Fruit fly (Drosophila melanogaster) whole organism, embryonic: ENCODE measurements around the gene CG32313.

Experiments
- Adf1 ChIP-seq: fragments of 200-800 bp; sonication (Bioruptor generic); IDR thresholded peaks from 2 replicates; pipeline ENCODE4 v1.3.6; 2022; ENCODE audit warnings: missing biosample characterization, missing genetic modification characterization
- Atf3 ChIP-seq: fragments of 200-800 bp; sonication (Bioruptor generic); optimal IDR thresholded peaks from 3 replicates; lab custom pipeline; 2016; ENCODE audit warnings: missing biosample characterization, missing genetic modification characterization
- CG10209 ChIP-seq: fragments of 200-800 bp; sonication (Bioruptor generic); optimal IDR thresholded peaks from 3 replicates; lab custom pipeline; 2017; ENCODE audit warnings: missing biosample characterization, mild to moderate bottlenecking, missing genetic modification characterization, missing genetic modification reagents
- CG1024 ChIP-seq: fragments of 200-800 bp; sonication (Bioruptor generic); IDR thresholded peaks from 2 replicates; pipeline ENCODE4 v1.3.6; 2022; ENCODE audit warnings: missing biosample characterization, missing genetic modification characterization
- CG10462 ChIP-seq: fragments of 200-800 bp; sonication (Bioruptor generic); optimal IDR thresholded peaks from 2 replicates; lab custom pipeline; 2016; ENCODE audit warnings: missing biosample characterization, missing genetic modification characterization
- CG11695 ChIP-seq: fragments of 200-800 bp; sonication (Bioruptor generic); IDR thresholded peaks from 3 replicates; pipeline ENCODE4 v1.3.6; 2022; ENCODE audit warnings: missing biosample characterization, missing genetic modification characterization
- CG12391 ChIP-seq: fragments of 200-800 bp; sonication (Bioruptor generic); optimal IDR thresholded peaks from 3 replicates; lab custom pipeline; 2018; ENCODE audit warnings: missing biosample characterization, mild to moderate bottlenecking, missing genetic modification characterization, moderate library complexity
- CG14667 ChIP-seq: fragments of 200-800 bp; sonication (Bioruptor generic); IDR thresholded peaks from 2 replicates; pipeline ENCODE4 v1.3.6; 2022; ENCODE audit warnings: missing biosample characterization, missing genetic modification characterization
- CG15601 ChIP-seq: fragments of 200-800 bp; sonication (Bioruptor generic); optimal IDR thresholded peaks from 3 replicates; lab custom pipeline; 2019; ENCODE audit warnings: missing biosample characterization, mild to moderate bottlenecking, missing genetic modification characterization, moderate library complexity
- CG3065 ChIP-seq: fragments of 200-800 bp; sonication (Bioruptor generic); optimal IDR thresholded peaks from 2 replicates; lab custom pipeline; 2016; ENCODE audit warnings: missing biosample characterization, missing genetic modification characterization
- CG31388 ChIP-seq: fragments of 200-800 bp; sonication (Bioruptor generic); optimal IDR thresholded peaks from 2 replicates; lab custom pipeline; 2016; ENCODE audit warnings: missing biosample characterization, missing genetic modification characterization
- CG32772 ChIP-seq: fragments of 200-800 bp; sonication (Bioruptor generic); IDR thresholded peaks from 2 replicates; pipeline ENCODE4 v1.3.6; 2022; ENCODE audit warnings: missing biosample characterization, missing genetic modification characterization
- CG33557 ChIP-seq: fragments of 200-800 bp; sonication (Bioruptor generic); optimal IDR thresholded peaks from 2 replicates; lab custom pipeline; 2019; ENCODE audit warnings: missing biosample characterization, mild to moderate bottlenecking, missing genetic modification characterization, moderate library complexity
- CG42726 ChIP-seq: fragments of 200-800 bp; sonication (Bioruptor generic); IDR thresholded peaks from 2 replicates; pipeline ENCODE4 v1.3.6; 2022; ENCODE audit warnings: missing biosample characterization, missing genetic modification characterization; ENCODE audit not compliant: partially characterized antibody
- CG4328 ChIP-seq: fragments of 200-800 bp; sonication (Bioruptor generic); optimal IDR thresholded peaks from 3 replicates; lab custom pipeline; 2017; ENCODE audit warnings: missing biosample characterization, missing genetic modification reagents, missing genetic modification characterization
- CG8281 ChIP-seq: fragments of 200-800 bp; sonication (Bioruptor generic); optimal IDR thresholded peaks from 2 replicates; lab custom pipeline; 2018; ENCODE audit warnings: missing biosample characterization, mild to moderate bottlenecking, missing genetic modification characterization, moderate library complexity
- CG9817 ChIP-seq: fragments of 200-800 bp; sonication (Bioruptor generic); optimal IDR thresholded peaks from 2 replicates; lab custom pipeline; 2018; ENCODE audit warnings: missing biosample characterization, mild to moderate bottlenecking, missing genetic modification characterization, moderate library complexity
- CoRest ChIP-seq: fragments of 200-800 bp; sonication (Bioruptor generic); optimal IDR thresholded peaks from 3 replicates; lab custom pipeline; 2018; ENCODE audit warnings: missing biosample characterization, mild to moderate bottlenecking, missing genetic modification characterization, moderate library complexity
- D19B ChIP-seq: fragments of 200-800 bp; sonication (Bioruptor generic); optimal IDR thresholded peaks from 2 replicates; lab custom pipeline; 2017; ENCODE audit warnings: missing biosample characterization, mild to moderate bottlenecking, missing genetic modification characterization
- Dbx ChIP-seq: fragments of 200-800 bp; sonication (Bioruptor generic); IDR thresholded peaks from 3 replicates; pipeline ENCODE4 v1.3.6; 2022; ENCODE audit warnings: missing biosample characterization, missing genetic modification characterization
- Gug ChIP-seq: fragments of 200-800 bp; sonication (Bioruptor generic); IDR thresholded peaks from 4 replicates; pipeline ENCODE4 v1.3.6; 2022; ENCODE audit warnings: missing biosample characterization, missing genetic modification characterization
- Hmr ChIP-seq: fragments of 200-800 bp; sonication (Bioruptor generic); optimal IDR thresholded peaks from 3 replicates; lab custom pipeline; 2017; ENCODE audit warnings: mild to moderate bottlenecking, missing biosample characterization, missing genetic modification reagents, missing genetic modification characterization
- Hr3 ChIP-seq: fragments of 200-800 bp; sonication (Bioruptor generic); optimal IDR thresholded peaks from 3 replicates; lab custom pipeline; 2016; ENCODE audit warnings: missing biosample characterization, missing genetic modification characterization
- MBD-R2 ChIP-seq: fragments of 200-800 bp; sonication (Bioruptor generic); IDR thresholded peaks from 2 replicates; pipeline ENCODE4 v1.3.6; 2022; ENCODE audit warnings: missing biosample characterization, missing genetic modification characterization
- Mrtf ChIP-seq: fragments of 200-800 bp; sonication (Bioruptor generic); IDR thresholded peaks from 3 replicates; pipeline ENCODE4 v1.3.6; 2022; ENCODE audit warnings: missing biosample characterization, missing genetic modification characterization
- Oaz ChIP-seq: fragments of 200-800 bp; sonication (Bioruptor generic); IDR thresholded peaks from 2 replicates; pipeline ENCODE4 v1.3.6; 2022; ENCODE audit warnings: missing biosample characterization, missing genetic modification characterization
- PHDP ChIP-seq: fragments of 200-800 bp; sonication (Bioruptor generic); optimal IDR thresholded peaks from 3 replicates; lab custom pipeline; 2018; ENCODE audit warnings: missing biosample characterization, mild to moderate bottlenecking, missing genetic modification characterization, moderate library complexity
- Ravus ChIP-seq: fragments of 200-800 bp; sonication (Bioruptor generic); IDR thresholded peaks from 2 replicates; pipeline ENCODE4 v1.3.6; 2022; ENCODE audit warnings: missing biosample characterization, missing genetic modification characterization
- Rfx ChIP-seq: fragments of 200-800 bp; sonication (Bioruptor generic); IDR thresholded peaks from 2 replicates; pipeline ENCODE4 v1.3.6; 2022; ENCODE audit warnings: missing biosample characterization, missing genetic modification characterization
- Sin3A ChIP-seq: fragments of >200 bp; optimal IDR thresholded peaks from 2 replicates; lab custom pipeline; 2018
- Six4 ChIP-seq: fragments of 200-800 bp; sonication (Bioruptor generic); optimal IDR thresholded peaks from 2 replicates; lab custom pipeline; 2016; ENCODE audit warnings: missing biosample characterization, missing genetic modification characterization
- amos ChIP-seq: fragments of 200-800 bp; sonication (Bioruptor generic); IDR thresholded peaks from 2 replicates; pipeline ENCODE4 v1.3.6; 2022; ENCODE audit warnings: missing biosample characterization, missing genetic modification characterization; ENCODE audit not compliant: partially characterized antibody
- bigmax ChIP-seq: fragments of 200-800 bp; sonication (Bioruptor generic); optimal IDR thresholded peaks from 2 replicates; lab custom pipeline; 2018; ENCODE audit warnings: missing biosample characterization, mild to moderate bottlenecking, missing genetic modification characterization
- cas ChIP-seq: fragments of 200-800 bp; sonication (Bioruptor generic); IDR thresholded peaks from 2 replicates; pipeline ENCODE4 v1.3.6; 2022; ENCODE audit warnings: missing biosample characterization, missing genetic modification characterization
- chinmo ChIP-seq: fragments of 200-800 bp; sonication (Bioruptor generic); IDR thresholded peaks from 4 replicates; pipeline ENCODE4 v1.3.6; 2022; ENCODE audit warnings: missing biosample characterization, missing genetic modification characterization; ENCODE audit not compliant: partially characterized antibody
- gce ChIP-seq: fragments of 200-800 bp; sonication (Bioruptor generic); IDR thresholded peaks from 3 replicates; pipeline ENCODE4 v1.3.6; 2022; ENCODE audit warnings: missing biosample characterization, missing genetic modification characterization
- grau ChIP-seq: fragments of 200-800 bp; optimal IDR thresholded peaks from 3 replicates; lab custom pipeline; 2019; ENCODE audit warnings: missing biosample characterization, mild to moderate bottlenecking, missing genetic modification characterization, moderate library complexity
- gsb-n ChIP-seq: fragments of 200-800 bp; sonication (Bioruptor generic); optimal IDR thresholded peaks from 3 replicates; lab custom pipeline; 2018; ENCODE audit warnings: missing biosample characterization, mild to moderate bottlenecking, missing genetic modification characterization
- her ChIP-seq: fragments of 200-800 bp; sonication (Bioruptor generic); optimal IDR thresholded peaks from 2 replicates; lab custom pipeline; 2016; ENCODE audit warnings: missing biosample characterization, missing genetic modification characterization
- insv ChIP-seq, 2 experiments: fragments of 200-800 bp; sonication (Bioruptor generic); optimal IDR thresholded peaks; 3 replicates each; lab custom pipeline; 2016 to 2018; ENCODE audit warnings: missing biosample characterization in 2 of 2, missing genetic modification characterization in 2 of 2
- jumu ChIP-seq: fragments of 200-800 bp; sonication (Bioruptor generic); optimal IDR thresholded peaks from 3 replicates; lab custom pipeline; 2016; ENCODE audit warnings: missing biosample characterization, missing genetic modification characterization
- lbe ChIP-seq: fragments of 200-800 bp; sonication (Bioruptor generic); optimal IDR thresholded peaks from 2 replicates; lab custom pipeline; 2016; ENCODE audit warnings: missing biosample characterization, mild to moderate bottlenecking, missing genetic modification characterization
- oc ChIP-seq: fragments of 200-800 bp; sonication (Bioruptor generic); optimal IDR thresholded peaks from 2 replicates; lab custom pipeline; 2018; ENCODE audit warnings: missing biosample characterization, mild to moderate bottlenecking, missing genetic modification characterization, moderate library complexity
- pfk ChIP-seq: fragments of 200-800 bp; sonication (Bioruptor generic); optimal IDR thresholded peaks from 2 replicates; lab custom pipeline; 2018; ENCODE audit warnings: missing biosample characterization, mild to moderate bottlenecking, missing genetic modification characterization, moderate library complexity
- row ChIP-seq: fragments of 200-800 bp; sonication (Bioruptor generic); IDR thresholded peaks from 3 replicates; pipeline ENCODE4 v1.3.6; 2022; ENCODE audit warnings: missing biosample characterization, missing genetic modification characterization
- run ChIP-seq: fragments of 200-800 bp; sonication (Bioruptor generic); optimal IDR thresholded peaks from 3 replicates; lab custom pipeline; 2018; ENCODE audit warnings: missing biosample characterization, mild to moderate bottlenecking, missing genetic modification characterization
- sisA ChIP-seq: fragments of 200-800 bp; sonication (Bioruptor generic); IDR thresholded peaks from 2 replicates; pipeline ENCODE4 v1.3.6; 2022; ENCODE audit warnings: missing biosample characterization, missing genetic modification characterization
- sug ChIP-seq: fragments of 200-800 bp; optimal IDR thresholded peaks from 2 replicates; lab custom pipeline; 2019; ENCODE audit warnings: missing biosample characterization, mild to moderate bottlenecking, missing genetic modification characterization, moderate library complexity
- trem ChIP-seq: fragments of 200-800 bp; optimal IDR thresholded peaks from 3 replicates; lab custom pipeline; 2019; ENCODE audit warnings: missing biosample characterization, mild to moderate bottlenecking, missing genetic modification characterization, moderate library complexity
- vvl ChIP-seq: fragments of 200-800 bp; sonication (Bioruptor generic); IDR thresholded peaks from 2 replicates; pipeline ENCODE4 v1.3.6; 2022; ENCODE audit warnings: missing biosample characterization, missing genetic modification characterization
- zfh1 ChIP-seq: fragments of 200-800 bp; sonication (Bioruptor generic); IDR thresholded peaks from 3 replicates; pipeline ENCODE4 v1.3.6; 2022; ENCODE audit warnings: missing biosample characterization, missing genetic modification characterization

The CG32313 gene

dm6 chr3L:1502086-1502893, 43.3 kb downstream of the CG32313 start, which contains the start of the genes hfp and Psa (continued):
- peak; percentile 6 for TF ChIP-seq Sin3A (lab: Kevin White, UChicago)
- TF ChIP-seq run (tag; lab: Kevin White, UChicago): no peak
- TF ChIP-seq amos: peak; percentile 72; the same call in 1 of the 2 replicates
- no peak for TF ChIP-seq lbe
- no peak for TF ChIP-seq gce (GFP tag; lab: Robert Waterston, UW)
- no peak for TF ChIP-seq CG31388 (GFP tag; lab: Kevin White, UChicago)
- TF ChIP-seq D19B (GFP tag; lab: Kevin White, UChicago): no peak
- no peak for TF ChIP-seq CG10462 (GFP tag; lab: Kevin White, UChicago)
- no peak for TF ChIP-seq bigmax (GFP tag; lab: Kevin White, UChicago)
- no peak for TF ChIP-seq vvl (GFP tag; lab: Robert Waterston, UW)
- TF ChIP-seq gsb-n (tag; lab: Kevin White, UChicago): no peak
- TF ChIP-seq CG3065: no peak
- TF ChIP-seq CG1024 (GFP tag; lab: Robert Waterston, UW): no peak
- TF ChIP-seq sug (tag; lab: Kevin White, UChicago): no peak
- no peak for TF ChIP-seq Six4 (GFP tag; lab: Kevin White, UChicago)
- no peak for TF ChIP-seq Atf3 (GFP tag; lab: Kevin White, UChicago)
- TF ChIP-seq Rfx (GFP tag; lab: Robert Waterston, UW): no peak
- no peak for TF ChIP-seq CG15601 (tag; lab: Kevin White, UChicago)
- no peak for TF ChIP-seq Ravus (GFP tag; lab: Robert Waterston, UW)
- no peak for TF ChIP-seq CG9817 (tag; lab: Kevin White, UChicago)
- TF ChIP-seq pfk (GFP tag; lab: Kevin White, UChicago): peak; percentile 14
- TF ChIP-seq sisA (GFP tag; lab: Robert Waterston, UW): no peak
- TF ChIP-seq row (GFP tag; lab: Robert Waterston, UW): peak; percentile 21; the same call in 1 of the 3 replicates
- no peak for TF ChIP-seq CG14667 (GFP tag; lab: Robert Waterston, UW)
- no peak for TF ChIP-seq CoRest (tag; lab: Kevin White, UChicago)
- TF ChIP-seq CG32772: no peak
- no peak for TF ChIP-seq CG4328
- no peak for TF ChIP-seq her (GFP tag; lab: Kevin White, UChicago)
- no peak for TF ChIP-seq CG8281 (tag; lab: Kevin White, UChicago)
- peak; percentile 12; the same call in 1 of the 2 replicates for TF ChIP-seq CG42726 (GFP tag; lab: Robert Waterston, UW)
- TF ChIP-seq cas (GFP tag; lab: Robert Waterston, UW): no peak
- TF ChIP-seq CG12391 (tag; lab: Kevin White, UChicago): no peak
- TF ChIP-seq CG11695: no peak
- TF ChIP-seq Gug (GFP tag; lab: Robert Waterston, UW): no peak
- TF ChIP-seq Hmr (GFP tag; lab: Kevin White, UChicago): no peak
- no peak for TF ChIP-seq jumu (GFP tag; lab: Kevin White, UChicago)
- TF ChIP-seq grau (tag; lab: Kevin White, UChicago): peak; percentile 7
- TF ChIP-seq PHDP: no peak
- no peak for TF ChIP-seq Mrtf (GFP tag; lab: Robert Waterston, UW)
- TF ChIP-seq Oaz (GFP tag; lab: Robert Waterston, UW): no peak
- no peak for TF ChIP-seq zfh1 (GFP tag; lab: Robert Waterston, UW)
- no peak for TF ChIP-seq Dbx (GFP tag; lab: Robert Waterston, UW)
- TF ChIP-seq trem (tag; lab: Kevin White, UChicago): peak; percentile 54
- TF ChIP-seq Hr3 (GFP tag; lab: Kevin White, UChicago): no peak
- no peak for TF ChIP-seq CG33557 (GFP tag; lab: Kevin White, UChicago)
- no peak for TF ChIP-seq CG10209 (GFP tag; lab: Kevin White, UChicago)
- no peak for TF ChIP-seq oc
- TF ChIP-seq Adf1 (GFP tag; lab: Robert Waterston, UW): no peak
- TF ChIP-seq MBD-R2 (GFP tag; lab: Robert Waterston, UW): peak; percentile 37; the same call in 1 of the 2 replicates
- TF ChIP-seq chinmo (GFP tag; lab: Robert Waterston, UW): peak; percentile 73; the same call in 3 of the 4 replicates
- TF ChIP-seq insv (GFP tag; optimal IDR thresholded peaks at IDR 0.05; lab: Kevin White, UChicago): no peak
